Fruit fly (Drosophila melanogaster): Measurements from ENCODE around the gene CG15478.

Gene CG15478

dm6 chrX:7734131-7734930 lies 16.6 kb upstream of the CG15478 start, which contains the start of the genes Pdp and Rab39 (continued):
- TF ChIP-seq Chrac-16 (GFP tag; optimal IDR thresholded peaks at IDR 0.05) = peak; percentile 79
- peak; percentile 66 for TF ChIP-seq HHEX (GFP tag; optimal IDR thresholded peaks at IDR 0.05)
- TF ChIP-seq lola (GFP tag; optimal IDR thresholded peaks at IDR 0.05) = peak in 1 of 3 experiments; percentile 71
- TF ChIP-seq CG12219 (GFP tag; optimal IDR thresholded peaks at IDR 0.05) = peak; percentile 52
- TF ChIP-seq GATAe (GFP tag; conservative IDR thresholded peaks at IDR 0.05) = no peak; the same call in 1 of the 2 replicates
- TF ChIP-seq BtbVII (GFP tag; optimal IDR thresholded peaks at IDR 0.05) = no peak
- peak; percentile 76 for TF ChIP-seq CG7963 (GFP tag; IDR thresholded peaks at IDR 0.05; ENCODE audit: partially characterized antibody)
- peak; percentile 77 for TF ChIP-seq HLH54F (GFP tag; optimal IDR thresholded peaks at IDR 0.05)
- TF ChIP-seq wek (GFP tag; optimal IDR thresholded peaks at IDR 0.05) = no peak
- TF ChIP-seq BEAF-32 (GFP tag; optimal IDR thresholded peaks at IDR 0.05) = peak; percentile 94
- peak; percentile 64 for TF ChIP-seq Ets97D (GFP tag; optimal IDR thresholded peaks at IDR 0.05)
- no peak for TF ChIP-seq zf30C (GFP tag; optimal IDR thresholded peaks at IDR 0.05)
- no peak for TF ChIP-seq fru (optimal IDR thresholded peaks at IDR 0.05)
- no peak for TF ChIP-seq ac (GFP tag; optimal IDR thresholded peaks at IDR 0.05)
- no peak for TF ChIP-seq ash1 (GFP tag; optimal IDR thresholded peaks at IDR 0.05)
- no peak for TF ChIP-seq Ravus (GFP tag; IDR thresholded peaks at IDR 0.05)
- TF ChIP-seq Sry-β (GFP tag; optimal IDR thresholded peaks at IDR 0.05) = peak; percentile 84
- TF ChIP-seq CG1233 (GFP tag; optimal IDR thresholded peaks at IDR 0.05) = peak; percentile 74
- TF ChIP-seq Mad (GFP tag; optimal IDR thresholded peaks at IDR 0.05) = peak; percentile 74
- TF ChIP-seq CG17359 (tag; optimal IDR thresholded peaks at IDR 0.05) = peak; percentile 69
- TF ChIP-seq CG10654 (GFP tag; optimal IDR thresholded peaks at IDR 0.05) = peak; percentile 70
- TF ChIP-seq CG11695 (GFP tag; IDR thresholded peaks at IDR 0.05) = peak; percentile 59; the same call in 1 of the 3 replicates
- TF ChIP-seq CG12744 (GFP tag; optimal IDR thresholded peaks at IDR 0.05) = no peak
- TF ChIP-seq CG6175 (GFP tag; IDR thresholded peaks at IDR 0.05) = 0 out of 3 replicates have a peak, but pooled peaks have one; percentile 57
- TF ChIP-seq schlank (tag; optimal IDR thresholded peaks at IDR 0.05) = peak; percentile 30
- no peak for TF ChIP-seq crol (GFP tag; IDR thresholded peaks at IDR 0.05)
- no peak for TF ChIP-seq CG7987 (GFP tag; optimal IDR thresholded peaks at IDR 0.05)
- 0 out of 3 replicates have a peak, but pooled peaks have one; percentile 55 for TF ChIP-seq gce (GFP tag; IDR thresholded peaks at IDR 0.05)
- TF ChIP-seq pan (optimal IDR thresholded peaks at IDR 0.05) = no peak
- TF ChIP-seq pan (GFP tag; optimal IDR thresholded peaks at IDR 0.05 in 1 of 2, IDR thresholded peaks at IDR 0.05 in 1 of 2) = peak in 1 of 2 experiments; percentile 76
- peak; percentile 72 for TF ChIP-seq CG32767 (GFP tag; IDR thresholded peaks at IDR 0.05)
- no peak for TF ChIP-seq eve (GFP tag; optimal IDR thresholded peaks at IDR 0.05)
- TF ChIP-seq NK7.1 (GFP tag; optimal IDR thresholded peaks at IDR 0.05) = peak; percentile 11
- TF ChIP-seq CG11456 (GFP tag; IDR thresholded peaks at IDR 0.05) = peak; percentile 89
- TF ChIP-seq CG11560 (tag; IDR thresholded peaks at IDR 0.05) = peak; percentile 95
- peak; percentile 78 for TF ChIP-seq ems (GFP tag; optimal IDR thresholded peaks at IDR 0.05)
- TF ChIP-seq NFAT (GFP tag; IDR thresholded peaks at IDR 0.05) = peak; percentile 78; the same call in 1 of the 2 replicates
- peak; percentile 82 for TF ChIP-seq CG2678 (tag; optimal IDR thresholded peaks at IDR 0.05)
- TF ChIP-seq pita (GFP tag; optimal IDR thresholded peaks at IDR 0.05) = no peak
- peak; percentile 83 for TF ChIP-seq Gug (GFP tag; IDR thresholded peaks at IDR 0.05)
- peak; percentile 69 for TF ChIP-seq bab2 (GFP tag; optimal IDR thresholded peaks at IDR 0.05)
- peak; percentile 79; the same call in 2 of the 3 replicates for TF ChIP-seq zen2 (GFP tag; IDR thresholded peaks at IDR 0.05; ENCODE audit: partially characterized antibody)
- TF ChIP-seq sr (GFP tag; IDR thresholded peaks at IDR 0.05) = no peak
- 0 out of 2 replicates have a peak, but pooled peaks have one; percentile 18 for TF ChIP-seq CG4730 (GFP tag; IDR thresholded peaks at IDR 0.05)
- peak; percentile 64 for TF ChIP-seq twi (tag; optimal IDR thresholded peaks at IDR 0.05)
- peak; percentile 84 for TF ChIP-seq nmo (GFP tag; optimal IDR thresholded peaks at IDR 0.05)
- 0 out of 2 replicates have a peak, but pooled peaks have one; percentile 41 for TF ChIP-seq Nf-YA (GFP tag; IDR thresholded peaks at IDR 0.05)
- TF ChIP-seq CG3995 (GFP tag; optimal IDR thresholded peaks at IDR 0.05) = peak; percentile 55
- peak; percentile 60 for TF ChIP-seq gcm (GFP tag; optimal IDR thresholded peaks at IDR 0.05)

All from whole organism, embryonic.